Fruit fly (Drosophila melanogaster) S2 (cell line): Measurements from ENCODE around the gene CG31279.

Source experiments
- CG8478 ChIP-seq: fragments of >200 bp; optimal IDR thresholded peaks from 2 replicates; lab custom pipeline; 2018
- CTCF ChIP-seq, 2 experiments: fragments of >200 bp; optimal IDR thresholded peaks; 2 replicates each; lab custom pipeline; 2018

dm6 chr3R:16456607-16457006, 26.1 kb downstream of the CG31279 start:
- no peak for TF ChIP-seq CG8478 (lab: Kevin White, UChicago)
- TF ChIP-seq CTCF (optimal IDR thresholded peaks at IDR 0.05; lab: Kevin White, UChicago), result no peak
